Fruit fly (Drosophila melanogaster) whole organism, pupa: ENCODE measurements around the gene CG9948.

Experiments used
- CG12605 ChIP-seq: fragments of 200-800 bp; sonication (Bioruptor generic); IDR thresholded peaks from 2 replicates; pipeline ENCODE4 v1.3.6; 2022; ENCODE audit warnings: missing biosample characterization, missing genetic modification characterization
- CG17806 ChIP-seq: fragments of 200-800 bp; sonication (Bioruptor generic); optimal IDR thresholded peaks from 2 replicates; lab custom pipeline; 2018; ENCODE audit warnings: missing biosample characterization, mild to moderate bottlenecking, missing genetic modification characterization, moderate library complexity
- EcR ChIP-seq: fragments of 200-800 bp; sonication (Bioruptor generic); optimal IDR thresholded peaks from 3 replicates; lab custom pipeline; 2019; ENCODE audit warnings: missing biosample characterization, missing genetic modification characterization, mild to moderate bottlenecking, moderate library complexity, missing genetic modification reagents
- Pif1B ChIP-seq: fragments of 200-800 bp; sonication (Bioruptor generic); optimal IDR thresholded peaks from 3 replicates; lab custom pipeline; 2016; ENCODE audit warnings: missing biosample characterization, missing genetic modification characterization

DNA sequence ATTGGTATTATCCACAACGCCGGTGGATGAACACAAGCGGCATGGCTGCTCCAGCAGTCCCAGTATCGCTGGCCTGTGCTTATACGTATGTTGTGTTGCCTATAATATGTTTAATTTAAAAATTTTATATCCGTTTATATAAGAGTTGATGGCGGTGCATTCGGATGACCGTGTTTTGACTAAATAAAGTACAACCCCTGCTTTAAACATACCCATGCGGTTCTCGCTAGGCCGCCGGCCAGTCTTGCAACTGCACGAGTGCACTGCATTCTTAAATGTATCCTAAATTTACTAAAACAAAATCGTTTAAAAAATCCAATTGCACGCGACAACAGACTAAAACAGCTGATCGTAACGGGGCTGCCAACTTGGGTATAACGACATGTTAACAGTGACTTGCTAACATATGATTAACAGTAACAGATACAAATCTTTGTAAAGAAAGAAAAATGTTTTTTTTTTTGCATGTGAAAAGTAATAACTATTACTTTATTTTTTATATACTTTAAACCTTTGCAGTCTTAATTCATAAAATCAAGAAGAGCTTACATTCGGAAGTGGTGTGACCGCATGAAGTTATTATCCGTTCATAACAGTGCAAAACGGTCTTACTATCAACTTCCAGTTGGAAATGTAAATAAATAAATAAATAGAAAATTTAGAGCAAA is 2.1 kb downstream of the CG9948 start, which contains the start of the genes Uqcc1 and Surf1:
- TF ChIP-seq CG12605 (GFP tag; lab: Robert Waterston, UW) (no peak), EcR (GFP tag; lab: Kevin White, UChicago) (no peak), CG17806 (tag; lab: Kevin White, UChicago) (no peak), Pif1B (GFP tag; lab: Kevin White, UChicago) (no peak)
